Fruit fly (Drosophila melanogaster) whole organism, embryonic: Measurements from ENCODE around the gene CG8509.

Source experiments
- Blimp-1 ChIP-seq: fragments of 200-800 bp; sonication (Bioruptor generic); optimal IDR thresholded peaks from 3 replicates; lab custom pipeline; 2018; ENCODE audit warnings: missing biosample characterization, missing genetic modification characterization, mild to moderate bottlenecking, moderate library complexity, missing genetic modification reagents
- CG10959 ChIP-seq: fragments of 200-800 bp; sonication (Bioruptor generic); IDR thresholded peaks from 2 replicates; pipeline ENCODE4 v1.3.6; 2022; ENCODE audit warnings: missing biosample characterization, missing genetic modification characterization
- CG14710 ChIP-seq: fragments of 200-800 bp; sonication (Bioruptor generic); optimal IDR thresholded peaks from 3 replicates; lab custom pipeline; 2019; ENCODE audit warnings: missing biosample characterization, mild to moderate bottlenecking, missing genetic modification characterization, moderate library complexity
- CG15696 ChIP-seq: fragments of 200-800 bp; sonication (Bioruptor generic); optimal IDR thresholded peaks from 2 replicates; lab custom pipeline; 2019; ENCODE audit warnings: missing biosample characterization, mild to moderate bottlenecking, missing genetic modification characterization, moderate library complexity
- CG1647 ChIP-seq: fragments of 200-800 bp; sonication (Bioruptor generic); optimal IDR thresholded peaks from 3 replicates; lab custom pipeline; 2016; ENCODE audit warnings: missing biosample characterization, missing genetic modification characterization
- CG17612 ChIP-seq: fragments of 200-800 bp; sonication (Bioruptor generic); IDR thresholded peaks from 2 replicates; pipeline ENCODE4 v1.3.6; 2022; ENCODE audit warnings: missing biosample characterization, missing genetic modification characterization
- CG17912 ChIP-seq: fragments of 200-800 bp; sonication (Bioruptor generic); optimal IDR thresholded peaks from 2 replicates; lab custom pipeline; 2018; ENCODE audit warnings: missing biosample characterization, mild to moderate bottlenecking, missing genetic modification characterization
- CG18476 ChIP-seq: fragments of 200-800 bp; sonication (Bioruptor generic); optimal IDR thresholded peaks from 2 replicates; lab custom pipeline; 2016; ENCODE audit warnings: missing biosample characterization, mild to moderate bottlenecking, missing genetic modification characterization
- CG2116 ChIP-seq: fragments of 200-800 bp; sonication (Bioruptor generic); optimal IDR thresholded peaks from 3 replicates; lab custom pipeline; 2018; ENCODE audit warnings: missing biosample characterization, mild to moderate bottlenecking, missing genetic modification characterization
- CG2875 ChIP-seq: fragments of 200-800 bp; sonication (Bioruptor generic); optimal IDR thresholded peaks from 2 replicates; lab custom pipeline; 2017; ENCODE audit warnings: missing biosample characterization, mild to moderate bottlenecking, missing genetic modification characterization, missing genetic modification reagents
- CG31224 ChIP-seq: fragments of 200-800 bp; sonication (Bioruptor generic); IDR thresholded peaks from 2 replicates; pipeline ENCODE4 v1.3.6; 2022; ENCODE audit warnings: missing biosample characterization, missing genetic modification characterization
- CG31365 ChIP-seq: fragments of 200-800 bp; sonication (Bioruptor generic); optimal IDR thresholded peaks from 2 replicates; lab custom pipeline; 2018; ENCODE audit warnings: missing biosample characterization, mild to moderate bottlenecking, missing genetic modification characterization
- CG3995 ChIP-seq: fragments of 200-800 bp; sonication (Bioruptor generic); optimal IDR thresholded peaks from 3 replicates; lab custom pipeline; 2016; ENCODE audit warnings: missing biosample characterization, missing genetic modification characterization
- CG4282 ChIP-seq: fragments of 200-800 bp; sonication (Bioruptor generic); optimal IDR thresholded peaks from 2 replicates; lab custom pipeline; 2016; ENCODE audit warnings: missing biosample characterization, missing genetic modification characterization
- CG4404 ChIP-seq: fragments of 200-800 bp; sonication (Bioruptor generic); IDR thresholded peaks from 2 replicates; pipeline ENCODE4 v1.3.6; 2022; ENCODE audit warnings: missing biosample characterization, missing genetic modification characterization
- CG4730 ChIP-seq: fragments of 200-800 bp; sonication (Bioruptor generic); IDR thresholded peaks from 2 replicates; pipeline ENCODE4 v1.3.6; 2022; ENCODE audit warnings: missing biosample characterization, missing genetic modification characterization
- CG5180 ChIP-seq: fragments of 200-800 bp; sonication (Bioruptor generic); optimal IDR thresholded peaks from 3 replicates; lab custom pipeline; 2017; ENCODE audit warnings: missing biosample characterization, missing genetic modification characterization, mild to moderate bottlenecking, moderate library complexity, missing genetic modification reagents
- CG6791 ChIP-seq: fragments of 200-800 bp; sonication (Bioruptor generic); IDR thresholded peaks from 3 replicates; pipeline ENCODE4 v1.3.6; 2022; ENCODE audit warnings: missing biosample characterization, missing genetic modification characterization; ENCODE audit not compliant: partially characterized antibody
- CG6854 ChIP-seq: fragments of 200-800 bp; sonication (Bioruptor generic); optimal IDR thresholded peaks from 3 replicates; lab custom pipeline; 2017; ENCODE audit warnings: missing biosample characterization, mild to moderate bottlenecking, missing genetic modification characterization
- CG7357 ChIP-seq: fragments of 200-800 bp; sonication (Bioruptor generic); IDR thresholded peaks from 3 replicates; pipeline ENCODE4 v1.3.6; 2022; ENCODE audit warnings: missing biosample characterization, missing genetic modification characterization
- CG7786 ChIP-seq: fragments of 200-800 bp; sonication (Bioruptor generic); optimal IDR thresholded peaks from 2 replicates; lab custom pipeline; 2016; ENCODE audit warnings: missing biosample characterization, missing genetic modification characterization
- CG8359 ChIP-seq: fragments of 200-800 bp; sonication (Bioruptor generic); optimal IDR thresholded peaks from 2 replicates; lab custom pipeline; 2017; ENCODE audit warnings: missing biosample characterization, mild to moderate bottlenecking, missing genetic modification characterization, borderline replicate concordance
- Dp ChIP-seq: fragments of 200-800 bp; sonication (Bioruptor generic); optimal IDR thresholded peaks from 2 replicates; lab custom pipeline; 2018; ENCODE audit warnings: missing biosample characterization, mild to moderate bottlenecking, missing genetic modification characterization, moderate library complexity
- NC2β ChIP-seq: fragments of 200-800 bp; sonication (Bioruptor generic); optimal IDR thresholded peaks from 2 replicates; lab custom pipeline; 2016; ENCODE audit warnings: missing biosample characterization, missing genetic modification characterization
- Oaz ChIP-seq: fragments of 200-800 bp; sonication (Bioruptor generic); IDR thresholded peaks from 2 replicates; pipeline ENCODE4 v1.3.6; 2022; ENCODE audit warnings: missing biosample characterization, missing genetic modification characterization
- PHDP ChIP-seq: fragments of 200-800 bp; sonication (Bioruptor generic); optimal IDR thresholded peaks from 3 replicates; lab custom pipeline; 2018; ENCODE audit warnings: missing biosample characterization, mild to moderate bottlenecking, missing genetic modification characterization, moderate library complexity
- Trl ChIP-seq, 3 experiments: fragments of >200 bp in 2 of 3; fragments of 200-800 bp in 1 of 3; sonication (Bioruptor generic) in 1 of 3; optimal IDR thresholded peaks; 2 replicates in 1 of 3; 3 replicates in 2 of 3; lab custom pipeline; 2016 to 2017; ENCODE audit warnings: missing biosample characterization in 1 of 3, missing genetic modification characterization in 1 of 3
- ac ChIP-seq: fragments of 200-800 bp; sonication (Bioruptor generic); optimal IDR thresholded peaks from 3 replicates; lab custom pipeline; 2017; ENCODE audit warnings: missing biosample characterization, mild to moderate bottlenecking, missing genetic modification characterization
- al ChIP-seq: fragments of 200-800 bp; sonication (Bioruptor generic); IDR thresholded peaks from 2 replicates; pipeline ENCODE4 v1.3.6; 2022; ENCODE audit warnings: missing biosample characterization, missing genetic modification characterization
- aop ChIP-seq: fragments of 200-800 bp; sonication (Bioruptor generic); IDR thresholded peaks from 2 replicates; pipeline ENCODE4 v1.3.6; 2022; ENCODE audit warnings: missing biosample characterization, missing genetic modification characterization
- bbx ChIP-seq: fragments of 200-800 bp; sonication (Bioruptor generic); IDR thresholded peaks from 2 replicates; pipeline ENCODE4 v1.3.6; 2022; ENCODE audit warnings: missing biosample characterization, missing genetic modification characterization; ENCODE audit not compliant: partially characterized antibody
- bcd ChIP-seq: fragments of 200-800 bp; sonication (Bioruptor generic); optimal IDR thresholded peaks from 2 replicates; lab custom pipeline; 2017; ENCODE audit warnings: missing biosample characterization, mild to moderate bottlenecking, missing genetic modification characterization
- bowl ChIP-seq: fragments of 200-800 bp; sonication (Bioruptor generic); IDR thresholded peaks from 2 replicates; pipeline ENCODE4 v1.3.6; 2022; ENCODE audit warnings: missing biosample characterization, missing genetic modification characterization
- chn ChIP-seq: fragments of 200-800 bp; sonication (Bioruptor generic); optimal IDR thresholded peaks from 2 replicates; lab custom pipeline; 2016; ENCODE audit warnings: missing biosample characterization, missing genetic modification characterization
- grau ChIP-seq: fragments of 200-800 bp; optimal IDR thresholded peaks from 3 replicates; lab custom pipeline; 2019; ENCODE audit warnings: missing biosample characterization, mild to moderate bottlenecking, missing genetic modification characterization, moderate library complexity
- gsb ChIP-seq: fragments of 200-800 bp; sonication (Bioruptor generic); IDR thresholded peaks from 2 replicates; pipeline ENCODE4 v1.3.6; 2022; ENCODE audit warnings: missing biosample characterization, missing genetic modification characterization
- insv ChIP-seq, 2 experiments: fragments of 200-800 bp; sonication (Bioruptor generic); optimal IDR thresholded peaks; 3 replicates each; lab custom pipeline; 2016 to 2018; ENCODE audit warnings: missing biosample characterization in 2 of 2, missing genetic modification characterization in 2 of 2
- inv ChIP-seq: fragments of 200-800 bp; sonication (Bioruptor generic); IDR thresholded peaks from 2 replicates; pipeline ENCODE4 v1.3.6; 2022; ENCODE audit warnings: missing biosample characterization, missing genetic modification characterization; ENCODE audit not compliant: partially characterized antibody
- lmd ChIP-seq: fragments of 200-800 bp; sonication (Bioruptor generic); IDR thresholded peaks from 2 replicates; pipeline ENCODE4 v1.3.6; 2022; ENCODE audit warnings: missing biosample characterization, missing genetic modification characterization
- lov ChIP-seq, 2 experiments: fragments of 200-800 bp in 1 of 2; fragments of >200 bp in 1 of 2; sonication (Bioruptor generic) in 1 of 2; IDR thresholded peaks in 1 of 2; optimal IDR thresholded peaks in 1 of 2; 2 replicates in 1 of 2; 3 replicates in 1 of 2; pipeline versions ENCODE4 v1.3.6 to Lab custom; 2017 to 2022; ENCODE audit warnings: missing biosample characterization in 1 of 2, missing genetic modification characterization in 1 of 2
- nerfin-2 ChIP-seq: fragments of 200-800 bp; sonication (Bioruptor generic); IDR thresholded peaks from 2 replicates; pipeline ENCODE4 v1.3.6; 2022; ENCODE audit warnings: missing biosample characterization, missing genetic modification characterization; ENCODE audit not compliant: partially characterized antibody
- onecut ChIP-seq: fragments of 200-800 bp; sonication (Bioruptor generic); IDR thresholded peaks from 2 replicates; pipeline ENCODE4 v1.3.6; 2022; ENCODE audit warnings: missing biosample characterization, missing genetic modification characterization
- pan ChIP-seq, 4 experiments: fragments of >200 bp in 3 of 4; fragments of 200-800 bp in 1 of 4; sonication (Bioruptor generic) in 1 of 4; optimal IDR thresholded peaks in 3 of 4; IDR thresholded peaks in 1 of 4; 2 replicates each; pipeline versions ENCODE4 v1.3.6 to Lab custom; 2017 to 2022; ENCODE audit warnings: missing biosample characterization in 2 of 4, missing genetic modification characterization in 2 of 4, mixed read lengths in 1 of 4
- pfk ChIP-seq: fragments of 200-800 bp; sonication (Bioruptor generic); optimal IDR thresholded peaks from 2 replicates; lab custom pipeline; 2018; ENCODE audit warnings: missing biosample characterization, mild to moderate bottlenecking, missing genetic modification characterization, moderate library complexity
- pros ChIP-seq: fragments of 200-800 bp; sonication (Bioruptor generic); optimal IDR thresholded peaks from 3 replicates; lab custom pipeline; 2019; ENCODE audit warnings: missing biosample characterization, mild to moderate bottlenecking, missing genetic modification characterization, moderate library complexity
- sd ChIP-seq: fragments of 200-800 bp; sonication (Bioruptor generic); optimal IDR thresholded peaks from 3 replicates; lab custom pipeline; 2018; ENCODE audit warnings: missing biosample characterization, mild to moderate bottlenecking, missing genetic modification characterization, moderate library complexity
- sens ChIP-seq: fragments of 200-800 bp; sonication (Bioruptor generic); peaks from one replicate; lab custom pipeline; 2016; ENCODE audit warnings: missing biosample characterization, missing genetic modification characterization
- usp ChIP-seq: fragments of >200 bp; optimal IDR thresholded peaks from 2 replicates; lab custom pipeline; 2017; ENCODE audit warnings: missing biosample characterization, missing genetic modification characterization
- zen ChIP-seq: fragments of 200-800 bp; sonication (Bioruptor generic); optimal IDR thresholded peaks from 3 replicates; lab custom pipeline; 2018; ENCODE audit warnings: missing biosample characterization, mild to moderate bottlenecking, missing genetic modification characterization, moderate library complexity
- zfh2 ChIP-seq: fragments of 200-800 bp; sonication (Bioruptor generic); optimal IDR thresholded peaks from 2 replicates; lab custom pipeline; 2016; ENCODE audit warnings: missing biosample characterization, missing genetic modification characterization

Gene CG8509

DNA sequence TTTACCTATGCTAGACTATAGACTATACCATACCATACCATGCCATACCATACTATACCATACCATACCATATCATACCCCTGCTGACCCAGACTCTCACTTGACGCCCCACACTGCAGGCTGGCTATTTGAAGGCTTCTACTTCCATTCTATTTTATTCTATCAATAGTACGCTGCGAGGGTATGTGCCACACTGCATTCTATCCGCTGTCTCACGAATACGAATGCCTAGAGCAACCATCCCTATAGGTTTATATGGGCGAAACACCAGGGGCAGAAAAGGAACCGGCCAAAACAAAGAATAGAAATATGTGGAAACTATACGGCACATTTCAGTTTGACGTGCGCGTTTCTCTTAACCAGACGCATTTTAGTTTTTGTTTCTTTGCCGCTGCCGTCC, 8.5 kb downstream of the CG8509 start (continued):
- TF ChIP-seq NC2β (GFP tag; lab: Kevin White, UChicago) = no peak
- TF ChIP-seq Dp (GFP tag; lab: Kevin White, UChicago) = no peak
- TF ChIP-seq zen (tag; lab: Kevin White, UChicago) = no peak
- TF ChIP-seq zfh2 = no peak
- TF ChIP-seq CG4282 (GFP tag; lab: Kevin White, UChicago) = no peak
- no peak for TF ChIP-seq Blimp-1 (GFP tag; lab: Kevin White, UChicago)
- no peak for TF ChIP-seq CG7786 (GFP tag; lab: Kevin White, UChicago)
- TF ChIP-seq lov (optimal IDR thresholded peaks at IDR 0.05; lab: Kevin White, UChicago) = no peak
- no peak for TF ChIP-seq lov (GFP tag; IDR thresholded peaks at IDR 0.05; lab: Robert Waterston, UW)
- peak; percentile 89 for TF ChIP-seq sd (tag; lab: Kevin White, UChicago)
- no peak for TF ChIP-seq CG2116
- TF ChIP-seq pan (optimal IDR thresholded peaks at IDR 0.05; lab: Kevin White, UChicago) = no peak
- TF ChIP-seq pan (GFP tag; optimal IDR thresholded peaks at IDR 0.05 in 1 of 2, IDR thresholded peaks at IDR 0.05 in 1 of 2) = no peak
- no peak for TF ChIP-seq CG10959 (GFP tag; lab: Robert Waterston, UW)
- TF ChIP-seq onecut (GFP tag; lab: Robert Waterston, UW) = no peak
- TF ChIP-seq CG17612 (GFP tag; lab: Robert Waterston, UW) = no peak
- no peak for TF ChIP-seq CG3995 (GFP tag; lab: Kevin White, UChicago)
- no peak for TF ChIP-seq grau (tag; lab: Kevin White, UChicago)
- no peak for TF ChIP-seq CG4730
- no peak for TF ChIP-seq usp (GFP tag; lab: Kevin White, UChicago)
- TF ChIP-seq CG1647 (GFP tag; lab: Kevin White, UChicago) = no peak
- TF ChIP-seq bowl (GFP tag; lab: Robert Waterston, UW) = no peak
- TF ChIP-seq aop = no peak
- TF ChIP-seq CG15696 (tag; lab: Kevin White, UChicago) = peak; percentile 25
- no peak for TF ChIP-seq chn (GFP tag; lab: Kevin White, UChicago)
- TF ChIP-seq CG7357 (GFP tag; lab: Robert Waterston, UW) = no peak
- no peak for TF ChIP-seq CG6854
- no peak for TF ChIP-seq nerfin-2 (GFP tag; lab: Robert Waterston, UW)
- no peak for TF ChIP-seq al (GFP tag; lab: Robert Waterston, UW)
- no peak for TF ChIP-seq lmd (GFP tag; lab: Robert Waterston, UW)
- no peak for TF ChIP-seq CG31224 (GFP tag; lab: Robert Waterston, UW)
- peak; percentile 46; the same call in 1 of the 2 replicates for TF ChIP-seq bbx (GFP tag; lab: Robert Waterston, UW)
- TF ChIP-seq CG17912 (GFP tag; lab: Kevin White, UChicago) = no peak
- TF ChIP-seq CG4404 = no peak
- TF ChIP-seq pros = peak; percentile 56
- no peak for TF ChIP-seq CG18476
- TF ChIP-seq CG5180 (GFP tag; lab: Kevin White, UChicago) = peak; percentile 10
- TF ChIP-seq pfk (GFP tag; lab: Kevin White, UChicago) = peak; percentile 40
- TF ChIP-seq insv (GFP tag; optimal IDR thresholded peaks at IDR 0.05; lab: Kevin White, UChicago) = peak in 1 of 2 experiments; percentile 30
- no peak for TF ChIP-seq inv (GFP tag; lab: Robert Waterston, UW)
- no peak for TF ChIP-seq gsb (GFP tag; lab: Robert Waterston, UW)
- no peak for TF ChIP-seq bcd (GFP tag; lab: Kevin White, UChicago)
- TF ChIP-seq ac (GFP tag; lab: Kevin White, UChicago) = no peak
- TF ChIP-seq Oaz (GFP tag; lab: Robert Waterston, UW) = no peak
- no peak for TF ChIP-seq CG14710 (tag; lab: Kevin White, UChicago)
- TF ChIP-seq CG6791 (GFP tag; lab: Robert Waterston, UW) = peak; percentile 62; the same call in 1 of the 3 replicates
- no peak for TF ChIP-seq CG8359 (GFP tag; lab: Kevin White, UChicago)
- no peak for TF ChIP-seq CG2875 (GFP tag; lab: Kevin White, UChicago)
- peak; percentile 33 for TF ChIP-seq sens (GFP tag; lab: Kevin White, UChicago)
- TF ChIP-seq Trl (optimal IDR thresholded peaks at IDR 0.05; lab: Kevin White, UChicago) = no peak
- no peak for TF ChIP-seq Trl (GFP tag; optimal IDR thresholded peaks at IDR 0.05; lab: Kevin White, UChicago)
- TF ChIP-seq PHDP (tag; lab: Kevin White, UChicago) = no peak
- TF ChIP-seq CG31365 (tag; lab: Kevin White, UChicago) = no peak
